Fruit fly (Drosophila melanogaster) whole organism, embryonic: ENCODE data around the gene CG13694.

Experiments used
- B-H2 ChIP-seq: fragments of 200-800 bp; sonication (Bioruptor generic); optimal IDR thresholded peaks from 2 replicates; lab custom pipeline; 2018; ENCODE audit warnings: missing biosample characterization, mild to moderate bottlenecking, missing genetic modification characterization
- CG13287 ChIP-seq: fragments of 200-800 bp; sonication (Bioruptor generic); IDR thresholded peaks from 2 replicates; pipeline ENCODE4 v1.3.6; 2022; ENCODE audit warnings: missing biosample characterization, missing genetic modification characterization; ENCODE audit not compliant: partially characterized antibody
- CG13296 ChIP-seq: fragments of 200-800 bp; sonication (Bioruptor generic); optimal IDR thresholded peaks from 3 replicates; lab custom pipeline; 2018; ENCODE audit warnings: missing biosample characterization, mild to moderate bottlenecking, missing genetic modification characterization
- CG13624 ChIP-seq: fragments of 200-800 bp; sonication (Bioruptor generic); optimal IDR thresholded peaks from 2 replicates; lab custom pipeline; 2016; ENCODE audit warnings: missing biosample characterization, missing genetic modification characterization
- CG15514 ChIP-seq: fragments of 200-800 bp; sonication (Bioruptor generic); optimal IDR thresholded peaks from 3 replicates; lab custom pipeline; 2017; ENCODE audit warnings: missing biosample characterization, missing genetic modification characterization, mild to moderate bottlenecking, moderate library complexity, missing genetic modification reagents
- CG17359 ChIP-seq: fragments of 200-800 bp; sonication (Bioruptor generic); optimal IDR thresholded peaks from 3 replicates; lab custom pipeline; 2018; ENCODE audit warnings: missing biosample characterization, mild to moderate bottlenecking, missing genetic modification characterization, moderate library complexity
- CG17829 ChIP-seq: fragments of 200-800 bp; optimal IDR thresholded peaks from 2 replicates; lab custom pipeline; 2019; ENCODE audit warnings: missing biosample characterization, mild to moderate bottlenecking, missing genetic modification characterization, moderate library complexity
- CG2712 ChIP-seq: fragments of 200-800 bp; optimal IDR thresholded peaks from 3 replicates; lab custom pipeline; 2019; ENCODE audit warnings: missing biosample characterization, mild to moderate bottlenecking, missing genetic modification characterization, moderate library complexity
- CG31441 ChIP-seq: fragments of 200-800 bp; sonication (Bioruptor generic); IDR thresholded peaks from 2 replicates; pipeline ENCODE4 v1.3.6; 2022; ENCODE audit warnings: missing biosample characterization, missing genetic modification characterization
- CG3281 ChIP-seq: fragments of 200-800 bp; sonication (Bioruptor generic); optimal IDR thresholded peaks from 3 replicates; lab custom pipeline; 2017; ENCODE audit warnings: missing biosample characterization, mild to moderate bottlenecking, missing genetic modification characterization
- CG3838 ChIP-seq: fragments of 200-800 bp; sonication (Bioruptor generic); optimal IDR thresholded peaks from 3 replicates; lab custom pipeline; 2016; ENCODE audit warnings: missing biosample characterization, missing genetic modification characterization
- CG6175 ChIP-seq: fragments of 200-800 bp; sonication (Bioruptor generic); IDR thresholded peaks from 3 replicates; pipeline ENCODE4 v1.3.6; 2022; ENCODE audit warnings: missing biosample characterization, missing genetic modification characterization
- CG7372 ChIP-seq: fragments of 200-800 bp; sonication (Bioruptor generic); IDR thresholded peaks from 2 replicates; pipeline ENCODE4 v1.3.6; 2022; ENCODE audit warnings: missing biosample characterization, missing genetic modification characterization
- CG8290 ChIP-seq, 3 experiments: fragments of 200-800 bp; sonication (Bioruptor generic); optimal IDR thresholded peaks; 2 replicates each; lab custom pipeline; 2016 to 2019; ENCODE audit warnings: missing biosample characterization in 3 of 3, missing genetic modification characterization in 3 of 3, mild to moderate bottlenecking in 2 of 3, moderate library complexity in 1 of 3
- CG8478 ChIP-seq: fragments of >200 bp; optimal IDR thresholded peaks from 2 replicates; lab custom pipeline; 2018
- D ChIP-seq, 2 experiments: fragments of 200-800 bp in 1 of 2; fragments of >200 bp in 1 of 2; sonication (Bioruptor generic) in 1 of 2; optimal IDR thresholded peaks; 2 replicates in 1 of 2; 3 replicates in 1 of 2; lab custom pipeline; 2017; ENCODE audit warnings: mild to moderate bottlenecking in 1 of 2, missing biosample characterization in 1 of 2, missing genetic modification characterization in 1 of 2, missing genetic modification reagents in 1 of 2
- Dfd ChIP-seq, 2 experiments: fragments of >200 bp; optimal IDR thresholded peaks; 2 replicates each; lab custom pipeline; 2017; ENCODE audit warnings: missing biosample characterization in 2 of 2, missing genetic modification characterization in 2 of 2
- Dip3 ChIP-seq: fragments of 200-800 bp; sonication (Bioruptor generic); optimal IDR thresholded peaks from 3 replicates; lab custom pipeline; 2016; ENCODE audit warnings: missing biosample characterization, missing genetic modification characterization
- Fer1 ChIP-seq: fragments of 200-800 bp; sonication (Bioruptor generic); optimal IDR thresholded peaks from 2 replicates; lab custom pipeline; 2017; ENCODE audit warnings: missing biosample characterization, mild to moderate bottlenecking, missing genetic modification characterization
- Fer3 ChIP-seq: fragments of 200-800 bp; sonication (Bioruptor generic); optimal IDR thresholded peaks from 2 replicates; lab custom pipeline; 2018; ENCODE audit warnings: missing biosample characterization, mild to moderate bottlenecking, missing genetic modification characterization, moderate library complexity
- HLH4C ChIP-seq: fragments of 200-800 bp; sonication (Bioruptor generic); IDR thresholded peaks from 3 replicates; pipeline ENCODE4 v1.3.6; 2022; ENCODE audit warnings: missing biosample characterization, missing genetic modification characterization; ENCODE audit not compliant: partially characterized antibody
- MBD-R2 ChIP-seq: fragments of 200-800 bp; sonication (Bioruptor generic); IDR thresholded peaks from 2 replicates; pipeline ENCODE4 v1.3.6; 2022; ENCODE audit warnings: missing biosample characterization, missing genetic modification characterization
- MESR4 ChIP-seq: fragments of 200-800 bp; sonication (Bioruptor generic); optimal IDR thresholded peaks from 2 replicates; lab custom pipeline; 2018; ENCODE audit warnings: missing biosample characterization, mild to moderate bottlenecking, missing genetic modification characterization, moderate library complexity
- Max ChIP-seq: fragments of 200-800 bp; sonication (Bioruptor generic); optimal IDR thresholded peaks from 2 replicates; lab custom pipeline; 2016; ENCODE audit warnings: missing biosample characterization, mild to moderate bottlenecking, missing genetic modification characterization
- Med ChIP-seq: fragments of 200-800 bp; sonication (Bioruptor generic); peaks from one replicate; lab custom pipeline; 2016; ENCODE audit warnings: missing biosample characterization, missing genetic modification characterization, mild to moderate bottlenecking, inconsistent platforms, moderate library complexity
- Myb ChIP-seq: fragments of 200-800 bp; sonication (Bioruptor generic); optimal IDR thresholded peaks from 2 replicates; lab custom pipeline; 2016; ENCODE audit warnings: missing biosample characterization, missing genetic modification characterization
- NC2α ChIP-seq: fragments of 200-800 bp; sonication (Bioruptor generic); optimal IDR thresholded peaks from 2 replicates; lab custom pipeline; 2016; ENCODE audit warnings: missing biosample characterization, missing genetic modification characterization
- Oli ChIP-seq: fragments of 200-800 bp; sonication (Bioruptor generic); optimal IDR thresholded peaks from 2 replicates; lab custom pipeline; 2018; ENCODE audit warnings: missing biosample characterization, mild to moderate bottlenecking, missing genetic modification characterization, moderate library complexity
- PHDP ChIP-seq: fragments of 200-800 bp; sonication (Bioruptor generic); optimal IDR thresholded peaks from 3 replicates; lab custom pipeline; 2018; ENCODE audit warnings: missing biosample characterization, mild to moderate bottlenecking, missing genetic modification characterization, moderate library complexity
- Sox102F ChIP-seq: fragments of 200-800 bp; sonication (Bioruptor generic); optimal IDR thresholded peaks from 2 replicates; lab custom pipeline; 2018; ENCODE audit warnings: missing biosample characterization, mild to moderate bottlenecking, missing genetic modification characterization, moderate library complexity
- Stat92E ChIP-seq, 3 experiments: fragments of >200 bp in 2 of 3; fragments of 200-800 bp in 1 of 3; sonication (Bioruptor generic) in 1 of 3; optimal IDR thresholded peaks; 2 replicates each; lab custom pipeline; 2017 to 2019; ENCODE audit warnings: missing biosample characterization in 3 of 3, missing genetic modification characterization in 3 of 3, mild to moderate bottlenecking in 1 of 3, moderate library complexity in 1 of 3
- cas ChIP-seq: fragments of 200-800 bp; sonication (Bioruptor generic); IDR thresholded peaks from 2 replicates; pipeline ENCODE4 v1.3.6; 2022; ENCODE audit warnings: missing biosample characterization, missing genetic modification characterization
- caup ChIP-seq: fragments of 200-800 bp; sonication (Bioruptor generic); optimal IDR thresholded peaks from 3 replicates; lab custom pipeline; 2017; ENCODE audit warnings: missing biosample characterization, mild to moderate bottlenecking, missing genetic modification characterization, moderate library complexity; ENCODE audit not compliant: severe bottlenecking
- crol ChIP-seq: fragments of 200-800 bp; sonication (Bioruptor generic); IDR thresholded peaks from 2 replicates; pipeline ENCODE4 v1.3.6; 2022; ENCODE audit warnings: missing biosample characterization, missing genetic modification characterization
- fd96Cb ChIP-seq: fragments of 200-800 bp; sonication (Bioruptor generic); optimal IDR thresholded peaks from 2 replicates; lab custom pipeline; 2018; ENCODE audit warnings: missing biosample characterization, mild to moderate bottlenecking, missing genetic modification characterization, moderate library complexity
- klu ChIP-seq: fragments of 200-800 bp; sonication (Bioruptor generic); IDR thresholded peaks from 2 replicates; pipeline ENCODE4 v1.3.6; 2022; ENCODE audit warnings: missing biosample characterization, missing genetic modification characterization
- knrl ChIP-seq: fragments of 200-800 bp; sonication (Bioruptor generic); IDR thresholded peaks from 3 replicates; pipeline ENCODE4 v1.3.6; 2022; ENCODE audit warnings: missing biosample characterization, missing genetic modification characterization; ENCODE audit not compliant: partially characterized antibody
- nerfin-1 ChIP-seq: fragments of 200-800 bp; sonication (Bioruptor generic); optimal IDR thresholded peaks from 3 replicates; lab custom pipeline; 2019; ENCODE audit warnings: missing biosample characterization, mild to moderate bottlenecking, missing genetic modification characterization, moderate library complexity
- odd ChIP-seq: fragments of 200-800 bp; sonication (Bioruptor generic); optimal IDR thresholded peaks from 2 replicates; lab custom pipeline; 2017; ENCODE audit warnings: missing biosample characterization, mild to moderate bottlenecking, missing genetic modification characterization
- org-1 ChIP-seq: fragments of 200-800 bp; sonication (Bioruptor generic); optimal IDR thresholded peaks from 2 replicates; lab custom pipeline; 2017; ENCODE audit warnings: missing biosample characterization, missing genetic modification characterization
- prd ChIP-seq, 3 experiments: fragments of >200 bp in 2 of 3; fragments of 200-800 bp in 1 of 3; sonication (Bioruptor generic) in 1 of 3; optimal IDR thresholded peaks in 2 of 3; IDR thresholded peaks in 1 of 3; 2 replicates in 2 of 3; 3 replicates in 1 of 3; pipeline versions ENCODE4 v1.3.6 to Lab custom; 2017 to 2022; ENCODE audit warnings: missing biosample characterization in 1 of 3, missing genetic modification characterization in 1 of 3
- pzg ChIP-seq: fragments of 200-800 bp; sonication (Bioruptor generic); optimal IDR thresholded peaks from 3 replicates; lab custom pipeline; 2018; ENCODE audit warnings: missing biosample characterization, mild to moderate bottlenecking, missing genetic modification characterization, moderate library complexity
- row ChIP-seq: fragments of 200-800 bp; sonication (Bioruptor generic); IDR thresholded peaks from 3 replicates; pipeline ENCODE4 v1.3.6; 2022; ENCODE audit warnings: missing biosample characterization, missing genetic modification characterization
- usp ChIP-seq: fragments of >200 bp; optimal IDR thresholded peaks from 2 replicates; lab custom pipeline; 2017; ENCODE audit warnings: missing biosample characterization, missing genetic modification characterization
- wor ChIP-seq: fragments of 200-800 bp; sonication (Bioruptor generic); IDR thresholded peaks from 2 replicates; pipeline ENCODE4 v1.3.6; 2022; ENCODE audit warnings: missing biosample characterization, missing genetic modification characterization
- yki ChIP-seq: fragments of >200 bp; optimal IDR thresholded peaks from 3 replicates; lab custom pipeline; 2018

Gene CG13694

DNA sequence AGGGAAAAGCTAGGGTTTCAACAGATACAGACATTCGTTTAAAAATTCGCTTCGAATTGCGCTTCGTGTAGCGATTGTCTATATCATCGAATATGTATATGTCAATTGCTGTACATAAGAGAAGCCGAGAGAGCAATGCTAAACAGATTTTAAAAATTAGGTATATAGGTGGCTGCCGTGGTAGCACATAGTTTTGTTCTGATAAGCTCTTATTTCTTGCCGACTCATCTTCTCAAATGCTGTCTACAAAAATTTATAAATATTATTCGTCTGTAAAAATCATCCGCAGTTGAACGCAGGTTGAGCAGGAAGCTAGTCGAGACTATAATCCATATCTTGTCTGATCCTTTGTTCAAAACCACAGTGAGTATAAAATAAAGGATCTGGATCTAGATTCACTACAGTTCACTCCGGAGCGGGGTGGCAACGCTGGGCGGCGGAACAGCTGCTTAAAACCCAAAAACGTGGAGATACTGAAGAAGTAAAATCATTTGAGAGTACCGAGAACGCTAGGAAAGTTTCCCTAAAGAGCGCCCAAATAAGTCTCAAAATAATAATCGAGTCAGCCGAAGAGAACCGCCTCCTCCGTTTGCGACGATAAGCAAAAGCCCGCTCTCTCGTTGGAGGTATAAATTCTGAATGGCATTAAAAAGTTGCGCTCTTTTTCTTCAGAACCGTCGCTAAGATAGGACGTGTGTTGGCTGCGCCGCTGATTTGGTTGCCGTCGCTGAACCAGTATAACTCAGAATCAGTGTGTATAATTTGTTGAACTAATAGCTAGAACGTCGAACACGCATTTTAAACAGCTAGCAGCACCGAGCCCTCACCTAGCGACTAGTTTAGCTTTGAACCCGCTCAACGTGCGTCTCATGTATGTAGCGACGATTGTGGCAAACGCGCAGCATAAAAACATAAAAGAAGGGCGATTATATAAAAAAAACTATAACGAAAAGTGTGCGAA lies 8.5 kb downstream of the CG13694 start (continued):
- peak; percentile 33 for TF ChIP-seq CG13624 (GFP tag; lab: Kevin White, UChicago)
- TF ChIP-seq Max (GFP tag; lab: Kevin White, UChicago) = peak; percentile 31
- TF ChIP-seq MESR4 (GFP tag; lab: Kevin White, UChicago) = peak; percentile 61
- TF ChIP-seq CG6175 (GFP tag; lab: Robert Waterston, UW) = peak; percentile 24; the same call in 1 of the 3 replicates
- TF ChIP-seq CG8290 (GFP tag; optimal IDR thresholded peaks at IDR 0.05; lab: Kevin White, UChicago) = no peak
- peak in 1 of 2 experiments; percentile 53 for TF ChIP-seq CG8290 (tag; optimal IDR thresholded peaks at IDR 0.05; lab: Kevin White, UChicago)
- no peak for TF ChIP-seq fd96Cb (tag; lab: Kevin White, UChicago)
- TF ChIP-seq Med (GFP tag; lab: Kevin White, UChicago) = peak; percentile 79
- no peak for TF ChIP-seq D (optimal IDR thresholded peaks at IDR 0.05; lab: Kevin White, UChicago)
- no peak for TF ChIP-seq D (GFP tag; optimal IDR thresholded peaks at IDR 0.05; lab: Kevin White, UChicago)
- 0 out of 2 replicates have a peak, but pooled peaks have one; percentile 11 for TF ChIP-seq cas (GFP tag; lab: Robert Waterston, UW)
- no peak for TF ChIP-seq CG7372 (GFP tag; lab: Robert Waterston, UW)
- TF ChIP-seq CG13296 (GFP tag; lab: Kevin White, UChicago) = peak; percentile 64
- TF ChIP-seq CG17829 = peak; percentile 7
- no peak for TF ChIP-seq Dip3
- no peak; the same call in 1 of the 2 replicates for TF ChIP-seq CG31441 (GFP tag; lab: Robert Waterston, UW)
- no peak for TF ChIP-seq CG3838 (GFP tag; lab: Kevin White, UChicago)
- TF ChIP-seq CG3281 (GFP tag; lab: Kevin White, UChicago) = peak; percentile 38
- TF ChIP-seq crol (GFP tag; lab: Robert Waterston, UW) = no peak
- TF ChIP-seq usp (GFP tag; lab: Kevin White, UChicago) = no peak
- no peak for TF ChIP-seq Fer3 (tag; lab: Kevin White, UChicago)
- 0 out of 3 replicates have a peak, but pooled peaks have one; percentile 21 for TF ChIP-seq knrl (GFP tag; lab: Robert Waterston, UW)
- peak; percentile 70 for TF ChIP-seq Fer1
- TF ChIP-seq MBD-R2 = no peak; the same call in 1 of the 2 replicates
- peak; percentile 25 for TF ChIP-seq caup (GFP tag; lab: Kevin White, UChicago)
- peak; percentile 25 for TF ChIP-seq CG2712 (tag; lab: Kevin White, UChicago)
- TF ChIP-seq Dfd (GFP tag; optimal IDR thresholded peaks at IDR 0.05; lab: Kevin White, UChicago) = no peak
- TF ChIP-seq nerfin-1 (tag; lab: Kevin White, UChicago) = peak; percentile 2
- no peak for TF ChIP-seq Oli (tag; lab: Kevin White, UChicago)
- TF ChIP-seq klu (GFP tag; lab: Robert Waterston, UW) = no peak
- peak in 1 of 3 experiments; percentile 73 for TF ChIP-seq Stat92E (GFP tag; optimal IDR thresholded peaks at IDR 0.05; lab: Kevin White, UChicago)
- TF ChIP-seq org-1 = no peak
- no peak for TF ChIP-seq wor
- TF ChIP-seq CG13287 = peak; percentile 52
- no peak for TF ChIP-seq odd (GFP tag; lab: Kevin White, UChicago)
- TF ChIP-seq Myb = no peak
- TF ChIP-seq pzg (GFP tag; lab: Kevin White, UChicago) = peak; percentile 63
- TF ChIP-seq prd (optimal IDR thresholded peaks at IDR 0.05; lab: Kevin White, UChicago) = no peak
- no peak for TF ChIP-seq prd (GFP tag; IDR thresholded peaks at IDR 0.05; lab: Robert Waterston, UW)
- TF ChIP-seq Sox102F (GFP tag; lab: Kevin White, UChicago) = no peak
- peak; percentile 7 for TF ChIP-seq PHDP
- TF ChIP-seq row (GFP tag; lab: Robert Waterston, UW) = peak; percentile 76
- peak; percentile 34 for TF ChIP-seq yki (lab: Kevin White, UChicago)
- peak; percentile 99 for TF ChIP-seq CG15514 (GFP tag; lab: Kevin White, UChicago)
- TF ChIP-seq HLH4C (GFP tag; lab: Robert Waterston, UW) = 0 out of 3 replicates have a peak, but pooled peaks have one; percentile 23
- no peak for TF ChIP-seq CG17359
- no peak for TF ChIP-seq NC2α (GFP tag; lab: Kevin White, UChicago)
- TF ChIP-seq B-H2 (GFP tag; lab: Kevin White, UChicago) = peak; percentile 29
- TF ChIP-seq CG8478 (lab: Kevin White, UChicago) = no peak
